Fruit fly (Drosophila melanogaster): ENCODE data around the gene CG2444.
"Not testable (repeated sequence)": the region's sequence is repeated elsewhere in the genome, so short reads cannot be mapped to it uniquely, and the experiment has no call there.

CG2444 gene

dm6 chrX:11704929-11705612 lies at the start of gene CG2444:
CG2444 (minus strand) TSS chrX:11705300.
- TF ChIP-seq Blimp-1 (GFP tag; optimal IDR thresholded peaks at IDR 0.05) (no peak), eg (GFP tag; IDR thresholded peaks at IDR 0.05) (no peak), CG15336 (GFP tag; IDR thresholded peaks at IDR 0.05) (no peak), acj6 (GFP tag; optimal IDR thresholded peaks at IDR 0.05) (no peak), svp (GFP tag) (peak; percentile 98), Met (GFP tag; optimal IDR thresholded peaks at IDR 0.05) (no peak), CG7368 (GFP tag; optimal IDR thresholded peaks at IDR 0.05) (no peak), CG11762 (GFP tag; optimal IDR thresholded peaks at IDR 0.05; ENCODE audit: insufficient read depth) (no peak), dac (GFP tag; optimal IDR thresholded peaks at IDR 0.05) (no peak), Eip78C (GFP tag) (peak; percentile 28), ss (GFP tag; optimal IDR thresholded peaks at IDR 0.05) (no peak), CG8632 (GFP tag; optimal IDR thresholded peaks at IDR 0.05) (no peak), fd85E (GFP tag; optimal IDR thresholded peaks at IDR 0.05) (no peak), CG3032 (tag; optimal IDR thresholded peaks at IDR 0.05) (no peak), CG11902 (GFP tag; optimal IDR thresholded peaks at IDR 0.05) (no peak), Hr4 (GFP tag; optimal IDR thresholded peaks at IDR 0.05) (no peak), Eip93F (GFP tag; optimal IDR thresholded peaks at IDR 0.05) (peak; percentile 67), vri (GFP tag; optimal IDR thresholded peaks at IDR 0.05) (peak; percentile 49), Sox15 (GFP tag; optimal IDR thresholded peaks at IDR 0.05) (no peak), Eip75B (GFP tag; optimal IDR thresholded peaks at IDR 0.05) (no peak), Ets96B (tag; optimal IDR thresholded peaks at IDR 0.05) (no peak), Sox102F (GFP tag; optimal IDR thresholded peaks at IDR 0.05) (no peak), CG10669 (GFP tag; optimal IDR thresholded peaks at IDR 0.05) (no peak), Sox14 (GFP tag; optimal IDR thresholded peaks at IDR 0.05) (no peak)

- not testable (repeated sequence) for TF ChIP-seq Met, Blimp-1, Sox15 (GFP tag; optimal IDR thresholded peaks at IDR 0.05)
These were observed 48.9 kb upstream of the CG2444 start, which contains the start of gene m for dm6 chrX:11753973-11754372. m (plus strand) TSS chrX:11754273.

dm6 chrX:11736421-11736820 lies 31.3 kb upstream of the CG2444 start:
- TF ChIP-seq Blimp-1 (GFP tag; optimal IDR thresholded peaks at IDR 0.05): no peak
- TF ChIP-seq CG11762 (GFP tag; optimal IDR thresholded peaks at IDR 0.05; ENCODE audit: insufficient read depth): no peak
- TF ChIP-seq esn (GFP tag; optimal IDR thresholded peaks at IDR 0.05): peak; percentile 11
- TF ChIP-seq OdsH (GFP tag; optimal IDR thresholded peaks at IDR 0.05): peak; percentile 53
- TF ChIP-seq CG6163 (GFP tag; IDR thresholded peaks at IDR 0.05): peak; percentile 45; the same call in 2 of the 3 replicates
- TF ChIP-seq salr (GFP tag; optimal IDR thresholded peaks at IDR 0.05): peak in 1 of 2 experiments; percentile 3
- TF ChIP-seq Hr4 (GFP tag; optimal IDR thresholded peaks at IDR 0.05): peak; percentile 25
- TF ChIP-seq CG31627 (GFP tag; optimal IDR thresholded peaks at IDR 0.05): peak; percentile 14
- peak; percentile 5 for TF ChIP-seq Met (GFP tag; optimal IDR thresholded peaks at IDR 0.05)
- peak; percentile 38 for TF ChIP-seq Lpt (GFP tag; optimal IDR thresholded peaks at IDR 0.05)
- TF ChIP-seq acj6 (GFP tag; optimal IDR thresholded peaks at IDR 0.05): peak; percentile 17
- no peak for TF ChIP-seq spab (GFP tag; optimal IDR thresholded peaks at IDR 0.05)
- TF ChIP-seq Smox (GFP tag; optimal IDR thresholded peaks at IDR 0.05): no peak
- TF ChIP-seq Hr39 (GFP tag; optimal IDR thresholded peaks at IDR 0.05): peak; percentile 25
- peak; percentile 77 for TF ChIP-seq CG32006 (GFP tag; optimal IDR thresholded peaks at IDR 0.05)
- no peak for TF ChIP-seq lz (GFP tag; optimal IDR thresholded peaks at IDR 0.05)
- TF ChIP-seq CG6854 (GFP tag; optimal IDR thresholded peaks at IDR 0.05): no peak
- TF ChIP-seq CG4318 (GFP tag; optimal IDR thresholded peaks at IDR 0.05): peak; percentile 38
- no peak for TF ChIP-seq Ets21C (GFP tag; optimal IDR thresholded peaks at IDR 0.05)
- TF ChIP-seq CG3919 (GFP tag; optimal IDR thresholded peaks at IDR 0.05): peak; percentile 31
- peak; percentile 52; the same call in 1 of the 3 replicates for TF ChIP-seq eg (GFP tag; IDR thresholded peaks at IDR 0.05)
- peak; percentile 19 for TF ChIP-seq achi (GFP tag; optimal IDR thresholded peaks at IDR 0.05)
- peak; percentile 66 for TF ChIP-seq Eip78C (GFP tag)
- TF ChIP-seq Sox14 (GFP tag; optimal IDR thresholded peaks at IDR 0.05): peak; percentile 7
- peak; percentile 45 for TF ChIP-seq dac (GFP tag; optimal IDR thresholded peaks at IDR 0.05)
- TF ChIP-seq net (GFP tag; optimal IDR thresholded peaks at IDR 0.05): peak; percentile 2
- TF ChIP-seq CG6792 (GFP tag; optimal IDR thresholded peaks at IDR 0.05): no peak
- peak; percentile 39 for TF ChIP-seq CG6276 (GFP tag; optimal IDR thresholded peaks at IDR 0.05)
- TF ChIP-seq CG10631 (GFP tag; optimal IDR thresholded peaks at IDR 0.05): peak; percentile 9
- peak; percentile 77 for TF ChIP-seq CG15336 (GFP tag; IDR thresholded peaks at IDR 0.05)
- peak; percentile 51 for TF ChIP-seq pdm3 (GFP tag; optimal IDR thresholded peaks at IDR 0.05)
- peak; percentile 8 for TF ChIP-seq Sox102F (GFP tag; optimal IDR thresholded peaks at IDR 0.05)
- peak; percentile 32 for TF ChIP-seq fkh (GFP tag; optimal IDR thresholded peaks at IDR 0.05)
